Worm (Caenorhabditis elegans) whole organism, L1 larva: ENCODE results near the gene F53C3.6.

Experiments used
- C04F5.9 ChIP-seq: sonication (generic microtip); optimal IDR thresholded peaks from 2 replicates; lab custom pipeline; 2016; ENCODE audit warnings: missing genetic modification characterization, missing compliant biosample characterization
- C16A3.4 ChIP-seq: fragments of 150-350 bp; optimal IDR thresholded peaks from 2 replicates; lab custom pipeline; 2014; ENCODE audit warnings: missing biosample characterization, missing genetic modification characterization
- C34B4.2 ChIP-seq: sonication (generic microtip); optimal IDR thresholded peaks from 2 replicates; lab custom pipeline; 2017; ENCODE audit warnings: mild to moderate bottlenecking, missing genetic modification characterization, missing compliant biosample characterization
- F16B12.6 ChIP-seq: fragments of 150-350 bp; optimal IDR thresholded peaks from 2 replicates; lab custom pipeline; 2014; ENCODE audit warnings: missing biosample characterization, missing genetic modification characterization
- Y116A8C.19 ChIP-seq: sonication (generic microtip); optimal IDR thresholded peaks from 2 replicates; lab custom pipeline; 2016; ENCODE audit warnings: missing compliant biosample characterization, missing genetic modification characterization, borderline replicate concordance
- alr-1 ChIP-seq: fragments of 200-800 bp; sonication (Bioruptor generic); optimal IDR thresholded peaks from 2 replicates; lab custom pipeline; 2018; ENCODE audit warnings: borderline replicate concordance, mild to moderate bottlenecking, missing genetic modification characterization, missing compliant biosample characterization
- aly-2 ChIP-seq: fragments of 150-350 bp; optimal IDR thresholded peaks from 2 replicates; lab custom pipeline; 2014; ENCODE audit warnings: missing biosample characterization, missing genetic modification characterization
- ama-1 ChIP-seq: fragments of 150-350 bp; optimal IDR thresholded peaks from 2 replicates; lab custom pipeline; 2014
- ceh-63 ChIP-seq: fragments of 200-800 bp; sonication (Bioruptor generic); optimal IDR thresholded peaks from 2 replicates; lab custom pipeline; 2018; ENCODE audit warnings: mild to moderate bottlenecking, missing genetic modification characterization, missing compliant biosample characterization
- ceh-82 ChIP-seq, 3 experiments: fragments of 150-350 bp in 1 of 3; sonication (generic microtip) in 2 of 3; optimal IDR thresholded peaks; 2 replicates each; lab custom pipeline; 2014 to 2017; ENCODE audit warnings: missing biosample characterization in 3 of 3, missing genetic modification characterization in 3 of 3
- dpl-1 ChIP-seq, 3 experiments: fragments of 150-350 bp in 2 of 3; sonication (generic microtip) in 1 of 3; optimal IDR thresholded peaks; 2 replicates each; lab custom pipeline; 2014 to 2017; ENCODE audit warnings: missing biosample characterization in 3 of 3, missing genetic modification characterization in 3 of 3, missing genetic modification reagents in 3 of 3
- dsc-1 ChIP-seq: sonication (generic microtip); optimal IDR thresholded peaks from 2 replicates; lab custom pipeline; 2016; ENCODE audit warnings: mild to moderate bottlenecking, missing genetic modification characterization, missing compliant biosample characterization
- efl-1 ChIP-seq, 4 experiments: fragments of 150-350 bp; optimal IDR thresholded peaks in 3 of 4; peaks in 1 of 4; 1 replicate in 1 of 4; 2 replicates in 3 of 4; lab custom pipeline; 2014; ENCODE audit warnings: missing biosample characterization in 2 of 4, missing genetic modification characterization in 2 of 4, missing genetic modification reagents in 2 of 4
- elt-2 ChIP-seq: sonication (generic microtip); optimal IDR thresholded peaks from 2 replicates; lab custom pipeline; 2016; ENCODE audit warnings: missing genetic modification characterization, mild to moderate bottlenecking, inconsistent platforms, missing compliant biosample characterization, missing genetic modification reagents
- elt-3 ChIP-seq, 6 experiments: fragments of 150-350 bp in 1 of 6; sonication (generic microtip); optimal IDR thresholded peaks; 2 replicates each; lab custom pipeline; 2017 to 2018; ENCODE audit warnings: missing biosample characterization in 6 of 6, missing genetic modification characterization in 6 of 6, inconsistent platforms in 1 of 6
- fkh-4 ChIP-seq: sonication (generic microtip); optimal IDR thresholded peaks from 2 replicates; lab custom pipeline; 2016; ENCODE audit warnings: missing compliant biosample characterization, missing genetic modification characterization, borderline replicate concordance
- fkh-8 ChIP-seq: sonication (generic microtip); optimal IDR thresholded peaks from 2 replicates; lab custom pipeline; 2016; ENCODE audit warnings: mild to moderate bottlenecking, missing genetic modification characterization, missing compliant biosample characterization
- grh-1 ChIP-seq: fragments of 200-800 bp; sonication (Bioruptor generic); IDR thresholded peaks from 2 replicates; pipeline ENCODE4 v1.3.6; 2022; ENCODE audit warnings: missing genetic modification reagents, missing genetic modification characterization, missing compliant biosample characterization
- hpl-2 ChIP-seq: fragments of 150-350 bp; optimal IDR thresholded peaks from 2 replicates; lab custom pipeline; 2014; ENCODE audit warnings: missing biosample characterization, missing genetic modification reagents, missing genetic modification characterization
- irx-1 ChIP-seq: sonication (generic microtip); optimal IDR thresholded peaks from 2 replicates; lab custom pipeline; 2016; ENCODE audit warnings: missing genetic modification characterization, missing compliant biosample characterization
- isw-1 ChIP-seq: fragments of 200-800 bp; sonication (Bioruptor generic); IDR thresholded peaks from 2 replicates; pipeline ENCODE4 v1.3.6; 2022; ENCODE audit warnings: missing genetic modification characterization, missing compliant biosample characterization
- lir-3 ChIP-seq: sonication (generic microtip); optimal IDR thresholded peaks from 2 replicates; lab custom pipeline; 2016; ENCODE audit warnings: mild to moderate bottlenecking, missing genetic modification characterization, moderate library complexity, missing compliant biosample characterization; ENCODE audit not compliant: poor library complexity
- lsy-2 ChIP-seq, 2 experiments: fragments of 150-350 bp; optimal IDR thresholded peaks; 2 replicates each; lab custom pipeline; 2014; ENCODE audit warnings: missing biosample characterization in 2 of 2, missing genetic modification characterization in 2 of 2
- mdl-1 ChIP-seq, 2 experiments: fragments of 150-350 bp; optimal IDR thresholded peaks; 2 replicates each; lab custom pipeline; 2014 to 2017; ENCODE audit warnings: missing biosample characterization in 2 of 2, missing genetic modification characterization in 2 of 2, inconsistent platforms in 1 of 2
- nhr-11 ChIP-seq: fragments of 150-350 bp; optimal IDR thresholded peaks from 2 replicates; lab custom pipeline; 2014; ENCODE audit warnings: missing biosample characterization, missing genetic modification characterization
- nhr-19 ChIP-seq: fragments of 200-800 bp; sonication (Bioruptor generic); conservative IDR thresholded peaks from 2 replicates; pipeline ENCODE4 v1.3.6; 2022; ENCODE audit warnings: missing genetic modification characterization, missing compliant biosample characterization
- nhr-237 ChIP-seq: fragments of 150-350 bp; optimal IDR thresholded peaks from 2 replicates; lab custom pipeline; 2014; ENCODE audit warnings: missing biosample characterization, missing genetic modification characterization
- nhr-71 ChIP-seq: sonication (generic microtip); optimal IDR thresholded peaks from 2 replicates; lab custom pipeline; 2016; ENCODE audit warnings: mild to moderate bottlenecking, missing genetic modification characterization, moderate library complexity, missing compliant biosample characterization
- nhr-76 ChIP-seq: sonication (generic microtip); optimal IDR thresholded peaks from 2 replicates; lab custom pipeline; 2017; ENCODE audit warnings: missing biosample characterization, missing genetic modification characterization
- nhr-77 ChIP-seq: fragments of 150-350 bp; optimal IDR thresholded peaks from 2 replicates; lab custom pipeline; 2014; ENCODE audit warnings: missing biosample characterization, missing genetic modification characterization
- nhr-84 ChIP-seq: sonication (generic microtip); optimal IDR thresholded peaks from 2 replicates; lab custom pipeline; 2017; ENCODE audit warnings: missing biosample characterization, missing genetic modification characterization
- nhr-85 ChIP-seq: sonication (generic microtip); peaks from one replicate; lab custom pipeline; 2016; ENCODE audit warnings: missing genetic modification characterization, inconsistent platforms, missing compliant biosample characterization
- nhr-90 ChIP-seq: sonication (generic microtip); optimal IDR thresholded peaks from 2 replicates; lab custom pipeline; 2016; ENCODE audit warnings: mild to moderate bottlenecking, missing genetic modification characterization, missing compliant biosample characterization; ENCODE audit not compliant: poor library complexity
- pag-3 ChIP-seq: sonication (generic microtip); optimal IDR thresholded peaks from 2 replicates; lab custom pipeline; 2017; ENCODE audit warnings: missing genetic modification characterization, mild to moderate bottlenecking, missing compliant biosample characterization, antibody characterized with exemption, borderline replicate concordance; ENCODE audit not compliant: insufficient read depth
- pqm-1 ChIP-seq: sonication (generic microtip); optimal IDR thresholded peaks from 3 replicates; lab custom pipeline; 2017; ENCODE audit warnings: missing biosample characterization, missing genetic modification characterization
- snpc-4 ChIP-seq: fragments of 150-350 bp; optimal IDR thresholded peaks from 2 replicates; lab custom pipeline; 2014; ENCODE audit warnings: missing biosample characterization, missing genetic modification characterization
- snu-23 ChIP-seq: sonication (generic microtip); optimal IDR thresholded peaks from 2 replicates; lab custom pipeline; 2016; ENCODE audit warnings: missing genetic modification characterization, missing compliant biosample characterization
- tbx-2 ChIP-seq: sonication (generic microtip); optimal IDR thresholded peaks from 2 replicates; lab custom pipeline; 2016; ENCODE audit warnings: missing genetic modification characterization, missing compliant biosample characterization
- unc-62 ChIP-seq: fragments of 150-350 bp; optimal IDR thresholded peaks from 2 replicates; lab custom pipeline; 2014; ENCODE audit warnings: missing biosample characterization, missing genetic modification reagents, missing genetic modification characterization
- unc-98 ChIP-seq: fragments of 200-800 bp; sonication (Bioruptor generic); IDR thresholded peaks from 2 replicates; pipeline ENCODE4 v1.3.6; 2022; ENCODE audit warnings: missing genetic modification characterization, missing compliant biosample characterization
- xbp-1 ChIP-seq: sonication (generic microtip); optimal IDR thresholded peaks from 2 replicates; lab custom pipeline; 2016; ENCODE audit warnings: missing genetic modification characterization, missing compliant biosample characterization
- zip-4 ChIP-seq: fragments of 200-800 bp; sonication (Bioruptor generic); optimal IDR thresholded peaks from 2 replicates; lab custom pipeline; 2018; ENCODE audit warnings: mild to moderate bottlenecking, missing genetic modification characterization, moderate library complexity, missing compliant biosample characterization
- ztf-11 ChIP-seq, 2 experiments: sonication (generic microtip); optimal IDR thresholded peaks; 2 replicates each; lab custom pipeline; 2016 to 2017; ENCODE audit warnings: missing genetic modification characterization in 2 of 2, missing biosample characterization in 1 of 2, missing compliant biosample characterization in 1 of 2

The F53C3.6 gene

DNA sequence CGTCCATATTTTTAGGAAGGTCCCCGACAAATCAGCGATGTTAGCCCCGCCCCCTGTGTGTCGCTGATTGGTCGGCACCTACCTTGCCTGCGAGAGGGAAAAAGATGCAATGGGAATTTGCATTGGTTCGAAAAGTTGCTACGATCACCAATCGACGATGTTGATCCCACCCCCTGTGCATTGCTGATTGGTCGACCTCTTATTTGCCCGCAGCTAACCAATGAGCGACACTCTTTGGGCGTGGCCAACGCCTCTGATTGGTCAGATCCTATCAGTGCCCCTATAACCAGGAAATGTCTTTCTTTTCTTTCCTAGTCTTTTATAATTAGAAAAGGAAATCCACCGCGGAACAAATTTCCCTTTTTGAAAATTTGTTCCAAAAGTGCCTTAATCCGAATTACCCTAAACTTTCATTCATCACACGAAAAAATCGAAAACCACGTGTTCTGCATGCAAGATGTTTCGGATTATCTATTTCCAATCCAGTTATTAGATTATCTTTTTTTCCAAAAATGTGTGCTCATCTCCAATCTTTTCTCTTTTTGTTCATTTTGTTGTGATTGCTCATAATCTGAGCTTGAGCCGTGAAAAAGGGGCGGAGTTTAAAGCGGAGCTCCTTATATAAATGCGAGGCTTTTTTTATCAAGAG is 20.2 kb downstream of the F53C3.6 start:
- TF ChIP-seq fkh-8 (tag; lab: Kevin White, UChicago) (no peak), nhr-90 (tag; lab: Kevin White, UChicago) (no peak), dsc-1 (tag; lab: Kevin White, UChicago) (peak; percentile 91), C16A3.4 (tag; lab: Kevin White, UChicago) (no peak), tbx-2 (no peak), dpl-1 (GFP tag; optimal IDR thresholded peaks at IDR 0.05; lab: Kevin White, UChicago) (no peak), isw-1 (GFP tag; lab: Robert Waterston, UW) (no peak), lsy-2 (tag; optimal IDR thresholded peaks at IDR 0.05; lab: Kevin White, UChicago) (no peak)

- TF ChIP-seq nhr-76 (no peak), nhr-84 (tag; lab: Kevin White, UChicago) (no peak), ama-1 (lab: Kevin White, UChicago) (no peak), fkh-4 (no peak), Y116A8C.19 (no peak), nhr-90 (tag; lab: Kevin White, UChicago) (no peak), zip-4 (GFP tag; lab: Kevin White, UChicago) (no peak), pag-3 (tag; lab: Kevin White, UChicago) (no peak), lsy-2 (tag; optimal IDR thresholded peaks at IDR 0.05; lab: Kevin White, UChicago) (no peak), aly-2 (tag; lab: Kevin White, UChicago) (no peak), ceh-82 (tag; optimal IDR thresholded peaks at IDR 0.05; lab: Kevin White, UChicago) (no peak), nhr-85 (tag; lab: Kevin White, UChicago) (no peak), unc-98 (GFP tag; lab: Robert Waterston, UW) (no peak), snu-23 (GFP tag; lab: Kevin White, UChicago) (no peak), nhr-71 (tag; lab: Kevin White, UChicago) (no peak), nhr-11 (tag; lab: Kevin White, UChicago) (no peak)
Observed at ce11 chrII:3920611-3921010, 22.7 kb downstream of the F53C3.6 start.

DNA sequence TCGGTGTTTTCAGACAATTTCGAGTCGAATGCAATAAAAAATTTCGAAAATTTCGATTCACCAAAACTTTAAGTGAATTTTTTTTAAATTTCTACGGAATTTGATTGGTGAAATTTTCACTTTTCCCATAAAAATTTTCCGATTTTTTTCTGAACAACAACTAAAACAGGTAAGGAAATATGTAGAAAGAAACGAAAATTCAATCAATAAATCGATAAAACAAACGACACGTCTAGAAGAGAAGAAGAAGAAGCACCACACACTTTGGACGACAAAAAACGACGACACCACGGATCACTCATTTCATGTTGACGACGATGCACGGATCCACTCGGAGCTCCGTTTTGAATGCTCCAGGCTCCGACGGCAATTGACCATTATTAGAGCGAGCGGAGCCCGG is 24.8 kb downstream of the F53C3.6 start:
- TF ChIP-seq irx-1 (no peak), ceh-63 (no peak)

- TF ChIP-seq alr-1 (tag; lab: Kevin White, UChicago): no peak
- TF ChIP-seq grh-1 (GFP tag; lab: Robert Waterston, UW): no peak
- TF ChIP-seq lsy-2 (tag; optimal IDR thresholded peaks at IDR 0.05; lab: Kevin White, UChicago): no peak
- no peak for TF ChIP-seq C04F5.9 (tag; lab: Kevin White, UChicago)
- TF ChIP-seq hpl-2 (GFP tag; lab: Kevin White, UChicago): no peak
- TF ChIP-seq ztf-11 (tag; optimal IDR thresholded peaks at IDR 0.05; lab: Kevin White, UChicago): no peak
- no peak for TF ChIP-seq pqm-1
- no peak for TF ChIP-seq lir-3 (tag; lab: Kevin White, UChicago)
- no peak for TF ChIP-seq fkh-8 (tag; lab: Kevin White, UChicago)
Observed at ce11 chrII:3927943-3928393, 30.0 kb downstream of the F53C3.6 start, which contains the start of gene plpp-1.1. Gene plpp-1.1 (minus strand): TSS chrII:3927993.

- TF ChIP-seq elt-3 (tag; optimal IDR thresholded peaks at IDR 0.05; lab: Kevin White, UChicago) (peak in 2 of 6 experiments; percentile 9 to 33), F16B12.6 (tag; lab: Kevin White, UChicago) (no peak), nhr-19 (GFP tag; lab: Robert Waterston, UW) (peak; percentile 19; the same call in 1 of the 2 replicates), isw-1 (GFP tag; lab: Robert Waterston, UW) (no peak), snu-23 (GFP tag; lab: Kevin White, UChicago) (peak; percentile 71), C34B4.2 (tag; lab: Kevin White, UChicago) (no peak), ceh-82 (tag; optimal IDR thresholded peaks at IDR 0.05; lab: Kevin White, UChicago) (peak in 1 of 3 experiments; percentile 6), xbp-1 (tag; lab: Kevin White, UChicago) (no peak), efl-1 (optimal IDR thresholded peaks at IDR 0.05; lab: Kevin White, UChicago) (peak; percentile 6 to 36), efl-1 (GFP tag; optimal IDR thresholded peaks at IDR 0.05 in 1 of 2; lab: Kevin White, UChicago) (peak; percentile 7 to 81), nhr-77 (peak; percentile 33), snpc-4 (tag; lab: Kevin White, UChicago) (no peak), unc-62 (GFP tag; lab: Kevin White, UChicago) (no peak), nhr-76 (no peak), nhr-237 (peak; percentile 3), dpl-1 (GFP tag; optimal IDR thresholded peaks at IDR 0.05; lab: Kevin White, UChicago) (peak in 2 of 3 experiments; percentile 26 to 48), mdl-1 (tag; optimal IDR thresholded peaks at IDR 0.05; lab: Kevin White, UChicago) (no peak), pqm-1 (no peak), Y116A8C.19 (no peak), elt-2 (tag; lab: Kevin White, UChicago) (no peak)
Observed at ce11 chrII:3929446-3929845, 31.5 kb downstream of the F53C3.6 start.
